Worm (Caenorhabditis elegans): ENCODE measurements around the gene C49C8.3.

Gene C49C8.3

DNA sequence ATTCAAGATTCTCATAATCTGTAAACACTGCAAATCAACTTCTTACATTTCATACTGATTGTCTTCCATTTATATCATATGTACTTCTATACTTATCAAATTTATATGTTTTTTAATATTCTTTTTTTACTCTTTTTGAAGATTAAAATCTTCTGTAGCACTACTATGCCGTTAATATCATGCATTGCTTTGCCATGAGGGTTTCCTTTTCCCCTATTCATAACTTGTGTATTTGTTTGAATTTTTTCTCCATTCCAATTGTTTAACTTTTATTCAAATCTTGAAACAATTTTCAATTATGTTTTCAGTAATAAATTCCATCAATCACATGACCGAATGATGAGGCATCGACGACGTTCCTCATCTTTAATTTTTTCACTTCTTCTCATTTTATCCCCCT, 24.1 kb downstream of the C49C8.3 start, which contains the start of gene cdh-5:
cdh-5 (plus strand) TSS at position 301 of the 400 bp plus-strand sequence.
- TF ChIP-seq ceh-83 (GFP tag; optimal IDR thresholded peaks at IDR 0.05) (no peak), lsy-2 (tag; optimal IDR thresholded peaks at IDR 0.05) (no peak), sptf-1 (tag; optimal IDR thresholded peaks at IDR 0.05) (no peak), mab-5 (tag; optimal IDR thresholded peaks at IDR 0.05) (no peak), unc-62 (GFP tag; optimal IDR thresholded peaks at IDR 0.05) (no peak), bed-3 (GFP tag; optimal IDR thresholded peaks at IDR 0.05) (no peak), ceh-43 (GFP tag; optimal IDR thresholded peaks at IDR 0.05) (no peak), nhr-2 (tag; optimal IDR thresholded peaks at IDR 0.05) (no peak), snpc-4 (tag; optimal IDR thresholded peaks at IDR 0.05) (no peak), tbx-8 (GFP tag; optimal IDR thresholded peaks at IDR 0.05) (no peak), mep-1 (tag; optimal IDR thresholded peaks at IDR 0.05) (no peak), nhr-12 (tag; optimal IDR thresholded peaks at IDR 0.05) (no peak)

ce11 chrIV:8673733-8674375, 29.3 kb downstream of the C49C8.3 start:
- no peak for TF ChIP-seq sptf-1 (tag; optimal IDR thresholded peaks at IDR 0.05)
- TF ChIP-seq blmp-1 (tag; optimal IDR thresholded peaks at IDR 0.05) = no peak
- TF ChIP-seq cnd-1 (tag; optimal IDR thresholded peaks at IDR 0.05) = no peak
- TF ChIP-seq mab-5 (tag; optimal IDR thresholded peaks at IDR 0.05) = no peak
- no peak for TF ChIP-seq bed-3 (GFP tag; optimal IDR thresholded peaks at IDR 0.05)
- no peak for TF ChIP-seq ceh-39 (tag; optimal IDR thresholded peaks at IDR 0.05)
- no peak for TF ChIP-seq nhr-237 (tag; optimal IDR thresholded peaks at IDR 0.05)
- TF ChIP-seq flh-1 (GFP tag; optimal IDR thresholded peaks at IDR 0.05) = no peak
- TF ChIP-seq mls-2 (tag; optimal IDR thresholded peaks at IDR 0.05) = no peak
- TF ChIP-seq lin-32 (GFP tag; optimal IDR thresholded peaks at IDR 0.05) = no peak

ce11 chrIV:8677303-8677702, 32.8 kb downstream of the C49C8.3 start, which contains the start of gene F08B4.8:
TSS of gene F08B4.8 (plus strand) at chrIV:8677603.
- no peak for TF ChIP-seq flh-1 (GFP tag; optimal IDR thresholded peaks at IDR 0.05)
- TF ChIP-seq lin-13 (tag; optimal IDR thresholded peaks at IDR 0.05) = no peak
- no peak for TF ChIP-seq ham-2 (GFP tag; optimal IDR thresholded peaks at IDR 0.05)
- no peak for TF ChIP-seq ces-1 (GFP tag; optimal IDR thresholded peaks at IDR 0.05)
- TF ChIP-seq unc-120 (tag; optimal IDR thresholded peaks at IDR 0.05; ENCODE audit: poor library complexity, severe bottlenecking) = no peak
- no peak for TF ChIP-seq ceh-83 (GFP tag; optimal IDR thresholded peaks at IDR 0.05)

DNA sequence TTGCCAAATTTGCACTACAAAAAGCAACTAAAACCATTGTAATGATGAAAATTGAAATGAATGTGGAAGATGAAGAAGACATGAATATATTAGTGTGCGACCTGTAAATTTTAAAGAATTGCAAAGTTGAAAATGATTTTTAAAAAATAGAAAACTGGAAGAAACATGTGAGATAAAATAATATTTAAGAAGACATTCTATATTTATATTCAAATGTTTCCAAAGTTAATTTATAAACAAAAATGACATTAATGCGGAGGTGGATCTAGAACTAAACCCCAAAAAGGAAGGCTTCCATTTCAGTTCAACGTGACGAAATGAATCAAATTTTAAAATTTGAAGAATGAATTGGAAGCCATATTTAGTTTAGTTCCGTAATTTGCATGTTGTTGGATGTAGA, 34.7 kb downstream of the C49C8.3 start, which contains the start of gene nlp-60:
nlp-60 (minus strand) TSS at position 101 of the 400 bp plus-strand sequence.
- TF ChIP-seq cnd-1 (tag; optimal IDR thresholded peaks at IDR 0.05) = no peak
- TF ChIP-seq blmp-1 (tag; optimal IDR thresholded peaks at IDR 0.05) = no peak
- no peak for TF ChIP-seq elt-3 (tag; optimal IDR thresholded peaks at IDR 0.05)
- TF ChIP-seq unc-120 (tag; optimal IDR thresholded peaks at IDR 0.05; ENCODE audit: poor library complexity, severe bottlenecking) = no peak
- no peak for TF ChIP-seq nhr-76 (tag; optimal IDR thresholded peaks at IDR 0.05)
- TF ChIP-seq ces-1 (GFP tag; optimal IDR thresholded peaks at IDR 0.05) = no peak
- TF ChIP-seq lsy-2 (tag; optimal IDR thresholded peaks at IDR 0.05) = no peak
- TF ChIP-seq hlh-1 (tag; optimal IDR thresholded peaks at IDR 0.05) = no peak
- TF ChIP-seq mab-5 (tag; optimal IDR thresholded peaks at IDR 0.05) = no peak
- no peak for TF ChIP-seq snpc-4 (tag; optimal IDR thresholded peaks at IDR 0.05)
- no peak for TF ChIP-seq ceh-39 (tag; optimal IDR thresholded peaks at IDR 0.05)
- no peak for TF ChIP-seq ztf-11 (tag; optimal IDR thresholded peaks at IDR 0.05)
- no peak for TF ChIP-seq sem-2 (GFP tag; optimal IDR thresholded peaks at IDR 0.05)
- TF ChIP-seq nhr-28 (tag; optimal IDR thresholded peaks at IDR 0.05) = no peak
- no peak for TF ChIP-seq lin-13 (tag; optimal IDR thresholded peaks at IDR 0.05)
- no peak for TF ChIP-seq nhr-2 (tag; optimal IDR thresholded peaks at IDR 0.05)
- TF ChIP-seq sptf-1 (tag; optimal IDR thresholded peaks at IDR 0.05) = no peak

- TF ChIP-seq bed-3 (GFP tag; optimal IDR thresholded peaks at IDR 0.05) = no peak
- no peak for TF ChIP-seq ceh-83 (GFP tag; optimal IDR thresholded peaks at IDR 0.05)
- no peak for TF ChIP-seq ceh-39 (tag; optimal IDR thresholded peaks at IDR 0.05)
- no peak for TF ChIP-seq pha-4 (tag; optimal IDR thresholded peaks at IDR 0.05)
- TF ChIP-seq nhr-28 (tag; optimal IDR thresholded peaks at IDR 0.05) = no peak
- TF ChIP-seq lin-13 (tag; optimal IDR thresholded peaks at IDR 0.05) = no peak
- TF ChIP-seq nhr-76 (tag; optimal IDR thresholded peaks at IDR 0.05) = no peak
- no peak for TF ChIP-seq M03D4.4 (tag; optimal IDR thresholded peaks at IDR 0.05)
- no peak for TF ChIP-seq tbx-8 (GFP tag; optimal IDR thresholded peaks at IDR 0.05)
- TF ChIP-seq unc-120 (tag; optimal IDR thresholded peaks at IDR 0.05; ENCODE audit: poor library complexity, severe bottlenecking) = no peak
- no peak for TF ChIP-seq sem-2 (GFP tag; optimal IDR thresholded peaks at IDR 0.05)
- no peak for TF ChIP-seq ceh-43 (GFP tag; optimal IDR thresholded peaks at IDR 0.05)
- no peak for TF ChIP-seq zip-8 (tag; optimal IDR thresholded peaks at IDR 0.05)
- TF ChIP-seq flh-1 (GFP tag; optimal IDR thresholded peaks at IDR 0.05) = no peak
These were observed 42.0 kb downstream of the C49C8.3 start, which contains the start of gene pole-2 for ce11 chrIV:8686510-8686909. TSS of gene pole-2 (minus strand) at chrIV:8686610.

Data from whole organism, mixed stage, embryonic.